Worm (Caenorhabditis elegans) whole organism, early embryonic: ENCODE data around the gene tag-131.

Source experiments
- B0310.2 ChIP-seq: sonication (generic microtip); optimal IDR thresholded peaks from 2 replicates; lab custom pipeline; 2016; ENCODE audit warnings: mild to moderate bottlenecking, missing genetic modification characterization, missing compliant biosample characterization
- F13C5.2 ChIP-seq: sonication (generic microtip); optimal IDR thresholded peaks from 2 replicates; lab custom pipeline; 2017; ENCODE audit warnings: mild to moderate bottlenecking, missing genetic modification characterization, inconsistent platforms, missing compliant biosample characterization
- aly-1 ChIP-seq: sonication (generic microtip); optimal IDR thresholded peaks from 2 replicates; lab custom pipeline; 2016; ENCODE audit warnings: missing genetic modification characterization, missing compliant biosample characterization
- ama-1 ChIP-seq: fragments of 150-350 bp; optimal IDR thresholded peaks from 2 replicates; lab custom pipeline; 2014
- ceh-13 ChIP-seq: fragments of 200-800 bp; sonication (Bioruptor generic); optimal IDR thresholded peaks from 2 replicates; lab custom pipeline; 2018; ENCODE audit warnings: mild to moderate bottlenecking, missing genetic modification characterization, missing compliant biosample characterization
- ceh-36 ChIP-seq: sonication (generic microtip); optimal IDR thresholded peaks from 2 replicates; lab custom pipeline; 2016; ENCODE audit warnings: missing genetic modification characterization, inconsistent platforms, missing compliant biosample characterization
- ets-7 ChIP-seq: sonication (generic microtip); optimal IDR thresholded peaks from 2 replicates; lab custom pipeline; 2016; ENCODE audit warnings: missing genotype, missing genetic modification characterization, missing compliant biosample characterization
- flt-1 ChIP-seq: fragments of 200-800 bp; sonication (Bioruptor generic); IDR thresholded peaks from 2 replicates; pipeline ENCODE4 v1.3.6; 2022; ENCODE audit warnings: missing genetic modification characterization, missing compliant biosample characterization
- hmbx-1 ChIP-seq: sonication (generic microtip); optimal IDR thresholded peaks from 2 replicates; lab custom pipeline; 2016; ENCODE audit warnings: mild to moderate bottlenecking, missing genetic modification characterization, missing compliant biosample characterization
- hmg-4 ChIP-seq: fragments of 200-800 bp; sonication (Bioruptor generic); optimal IDR thresholded peaks from 2 replicates; lab custom pipeline; 2018; ENCODE audit warnings: mild to moderate bottlenecking, missing genetic modification characterization, missing compliant biosample characterization
- hnd-1 ChIP-seq: sonication (generic microtip); optimal IDR thresholded peaks from 2 replicates; lab custom pipeline; 2016; ENCODE audit warnings: missing genetic modification characterization, missing compliant biosample characterization
- pes-1 ChIP-seq: fragments of 200-800 bp; sonication (Bioruptor generic); IDR thresholded peaks from 2 replicates; pipeline ENCODE4 v1.3.6; 2022; ENCODE audit warnings: missing genetic modification reagents, missing genetic modification characterization, missing compliant biosample characterization
- scrt-1 ChIP-seq: fragments of 200-800 bp; sonication (Bioruptor generic); IDR thresholded peaks from 2 replicates; pipeline ENCODE4 v1.3.6; 2022; ENCODE audit warnings: missing genetic modification characterization, missing compliant biosample characterization
- sea-1 ChIP-seq: fragments of 200-800 bp; sonication (Bioruptor generic); conservative IDR thresholded peaks from 2 replicates; pipeline ENCODE4 v1.3.6; 2022; ENCODE audit warnings: missing genetic modification characterization, missing compliant biosample characterization
- tbx-11 ChIP-seq: fragments of 200-800 bp; sonication (Bioruptor generic); IDR thresholded peaks from 2 replicates; pipeline ENCODE4 v1.3.6; 2022; ENCODE audit warnings: missing genetic modification characterization, missing compliant biosample characterization
- tbx-37 ChIP-seq: fragments of 200-800 bp; sonication (Bioruptor generic); conservative IDR thresholded peaks from 2 replicates; pipeline ENCODE4 v1.3.6; 2022; ENCODE audit warnings: missing genetic modification reagents, missing genetic modification characterization, missing compliant biosample characterization
- tra-4 ChIP-seq: sonication (generic microtip); optimal IDR thresholded peaks from 2 replicates; lab custom pipeline; 2017; ENCODE audit warnings: missing genetic modification characterization, missing compliant biosample characterization

Gene tag-131

DNA sequence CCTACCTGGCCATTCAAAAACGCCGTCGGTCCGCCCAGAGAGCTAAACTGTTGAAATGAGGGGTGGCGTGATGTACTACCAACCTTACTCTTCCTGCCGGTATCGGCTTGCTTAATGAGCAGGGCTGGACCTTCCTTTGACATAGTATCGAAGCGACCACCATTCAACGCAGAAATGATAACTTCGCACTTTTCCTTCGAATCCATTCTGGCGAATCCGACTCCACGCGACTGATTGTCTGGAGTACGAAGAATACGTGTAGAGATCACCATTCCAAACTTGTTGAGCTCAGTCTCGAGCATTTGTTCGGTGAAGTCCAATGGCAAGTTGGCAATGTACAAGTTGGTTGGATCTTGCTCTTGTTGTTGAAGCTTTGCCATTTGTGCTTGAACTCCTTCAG, 39.3 kb upstream of the tag-131 start:
- TF ChIP-seq ceh-13 (GFP tag; lab: Kevin White, UChicago): no peak
- no peak for TF ChIP-seq hmg-4 (GFP tag; lab: Kevin White, UChicago)
- no peak for TF ChIP-seq hnd-1
- TF ChIP-seq aly-1 (tag; lab: Kevin White, UChicago): no peak
- no peak for TF ChIP-seq hmbx-1 (tag; lab: Kevin White, UChicago)
- no peak for TF ChIP-seq sea-1 (GFP tag; lab: Robert Waterston, UW)
- TF ChIP-seq tbx-37 (GFP tag; lab: Robert Waterston, UW): no peak
- no peak for TF ChIP-seq ets-7
- TF ChIP-seq tbx-11 (GFP tag; lab: Robert Waterston, UW): no peak
- no peak for TF ChIP-seq flt-1 (GFP tag; lab: Robert Waterston, UW)
- TF ChIP-seq scrt-1 (GFP tag; lab: Robert Waterston, UW): no peak
- TF ChIP-seq pes-1: no peak

DNA sequence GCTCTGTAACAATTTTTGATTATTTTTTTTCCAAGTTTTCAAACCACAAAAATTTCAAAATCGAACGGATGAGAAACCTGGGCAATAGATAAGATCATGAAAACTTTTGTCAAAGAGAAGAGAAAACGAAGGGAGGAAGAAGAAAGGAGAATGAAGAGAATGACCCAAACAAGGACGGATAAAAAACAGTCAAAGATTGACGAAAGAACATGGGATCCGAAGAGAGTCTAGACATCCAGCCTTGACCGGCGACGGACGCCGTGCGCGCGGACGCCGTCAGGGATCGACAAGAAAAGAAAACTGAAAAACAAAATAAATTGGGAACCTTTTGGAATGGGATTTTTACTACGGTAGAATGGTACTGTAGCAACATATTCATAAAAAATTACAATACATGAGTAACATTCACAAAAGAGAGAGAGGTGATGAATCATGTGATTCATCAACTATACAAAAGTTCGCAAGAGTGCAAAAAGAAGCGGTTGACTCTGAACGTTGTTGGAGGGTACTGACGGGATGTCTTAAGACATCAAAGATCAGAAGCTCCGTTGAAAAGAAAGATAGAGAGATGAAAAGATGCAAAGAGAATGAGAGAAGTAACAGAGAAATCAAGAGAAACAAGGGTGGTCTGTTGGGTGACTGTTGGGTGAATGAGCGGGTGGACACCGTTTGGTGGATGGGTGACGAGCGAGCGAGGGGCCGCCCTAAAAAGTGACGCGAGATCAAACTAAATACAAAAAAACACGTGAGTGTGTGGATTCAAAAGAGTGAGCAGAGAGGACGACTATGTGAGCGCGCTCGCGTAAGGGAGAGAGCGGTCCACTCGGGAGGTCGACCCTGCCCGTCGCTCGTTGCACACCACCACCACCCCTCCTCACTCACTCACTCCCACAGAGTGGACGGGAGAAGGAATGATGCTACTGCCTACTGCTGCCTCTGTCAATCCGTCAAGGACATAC, 37.0 kb upstream of the tag-131 start, which contains the start of gene sup-26:
Gene sup-26 (minus strand): TSS at position 10 of the 959 bp plus-strand sequence.
- TF ChIP-seq flt-1 (GFP tag; lab: Robert Waterston, UW): no peak; the same call in 1 of the 2 replicates
- peak; percentile 78 for TF ChIP-seq aly-1 (tag; lab: Kevin White, UChicago)
- peak; percentile 49; the same call in 1 of the 2 replicates for TF ChIP-seq pes-1
- TF ChIP-seq tbx-37 (GFP tag; lab: Robert Waterston, UW): no peak
- no peak for TF ChIP-seq hnd-1
- peak; percentile 41 for TF ChIP-seq B0310.2
- TF ChIP-seq ets-7: peak; percentile 31
- TF ChIP-seq ceh-36 (tag; lab: Kevin White, UChicago): no peak
- TF ChIP-seq hmg-4 (GFP tag; lab: Kevin White, UChicago): peak; percentile 80
- TF ChIP-seq hmbx-1 (tag; lab: Kevin White, UChicago): no peak
- TF ChIP-seq sea-1 (GFP tag; lab: Robert Waterston, UW): peak; percentile 83; the same call in 1 of the 2 replicates
- TF ChIP-seq tra-4: peak; percentile 13
- peak; percentile 51; the same call in 1 of the 2 replicates for TF ChIP-seq scrt-1 (GFP tag; lab: Robert Waterston, UW)
- TF ChIP-seq tbx-11 (GFP tag; lab: Robert Waterston, UW): no peak
- no peak for TF ChIP-seq ama-1
- peak; percentile 60 for TF ChIP-seq F13C5.2 (tag; lab: Kevin White, UChicago)
- TF ChIP-seq ceh-13 (GFP tag; lab: Kevin White, UChicago): no peak

DNA sequence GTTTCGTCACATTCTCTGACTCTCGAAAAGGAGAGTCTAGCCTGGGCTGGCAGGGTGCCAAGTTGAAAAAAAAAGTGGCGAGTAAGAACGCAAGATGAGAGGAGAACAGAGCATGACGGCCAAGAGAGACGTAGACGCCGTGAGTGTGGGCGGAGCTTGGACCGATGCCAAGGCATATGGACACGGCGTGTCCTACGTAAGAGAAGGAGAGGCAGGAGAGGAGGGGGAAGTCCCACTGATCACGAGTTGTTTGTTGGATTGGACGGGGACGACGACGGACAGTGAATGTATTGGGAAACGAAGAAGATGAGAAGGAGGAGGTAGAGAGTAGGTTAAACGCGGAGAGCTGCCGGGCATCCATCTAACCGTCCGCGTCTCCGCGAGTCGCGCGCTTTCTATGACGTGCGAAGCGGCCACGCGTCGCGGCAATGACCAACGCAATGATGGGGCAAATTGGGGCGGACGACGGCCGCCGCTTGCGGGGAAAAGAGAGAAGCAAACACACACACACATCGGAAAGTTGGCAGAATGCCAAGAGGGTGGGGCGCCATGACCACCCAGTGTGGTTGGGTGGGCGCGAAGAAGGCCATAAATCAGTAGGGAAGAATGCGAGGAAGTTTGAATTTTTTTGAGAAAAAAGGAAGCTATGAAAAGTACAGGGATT, 35.4 kb upstream of the tag-131 start:
- no peak; the same call in 1 of the 2 replicates for TF ChIP-seq pes-1
- peak; percentile 89 for TF ChIP-seq hmg-4 (GFP tag; lab: Kevin White, UChicago)
- TF ChIP-seq scrt-1 (GFP tag; lab: Robert Waterston, UW): no peak
- TF ChIP-seq flt-1 (GFP tag; lab: Robert Waterston, UW): 0 out of 2 replicates have a peak, but pooled peaks have one; percentile 27
- TF ChIP-seq sea-1 (GFP tag; lab: Robert Waterston, UW): peak; percentile 32; the same call in 1 of the 2 replicates
- TF ChIP-seq aly-1 (tag; lab: Kevin White, UChicago): peak; percentile 59
- TF ChIP-seq F13C5.2 (tag; lab: Kevin White, UChicago): peak; percentile 80
- TF ChIP-seq ets-7: peak; percentile 47
- peak; percentile 18 for TF ChIP-seq ceh-13 (GFP tag; lab: Kevin White, UChicago)

- TF ChIP-seq F13C5.2 (tag; lab: Kevin White, UChicago): no peak
- TF ChIP-seq aly-1 (tag; lab: Kevin White, UChicago): no peak
- no peak for TF ChIP-seq ama-1
- TF ChIP-seq flt-1 (GFP tag; lab: Robert Waterston, UW): no peak
- TF ChIP-seq ets-7: no peak
- no peak for TF ChIP-seq hnd-1
- TF ChIP-seq ceh-13 (GFP tag; lab: Kevin White, UChicago): no peak
- TF ChIP-seq sea-1 (GFP tag; lab: Robert Waterston, UW): no peak
- TF ChIP-seq hmg-4 (GFP tag; lab: Kevin White, UChicago): no peak
- no peak for TF ChIP-seq hmbx-1 (tag; lab: Kevin White, UChicago)
- TF ChIP-seq ceh-36 (tag; lab: Kevin White, UChicago): no peak
- TF ChIP-seq tra-4: no peak
- TF ChIP-seq B0310.2: no peak
- TF ChIP-seq tbx-37 (GFP tag; lab: Robert Waterston, UW): no peak
- TF ChIP-seq pes-1: no peak
- TF ChIP-seq tbx-11 (GFP tag; lab: Robert Waterston, UW): no peak
- no peak for TF ChIP-seq scrt-1 (GFP tag; lab: Robert Waterston, UW)
Observed at ce11 chrIII:4283175-4283574, 34.3 kb upstream of the tag-131 start.

ce11 chrIII:4284732-4285165, 32.8 kb upstream of the tag-131 start:
- TF ChIP-seq tra-4: no peak
- TF ChIP-seq scrt-1 (GFP tag; lab: Robert Waterston, UW): no peak
- TF ChIP-seq flt-1 (GFP tag; lab: Robert Waterston, UW): no peak
- no peak for TF ChIP-seq aly-1 (tag; lab: Kevin White, UChicago)
- no peak for TF ChIP-seq hnd-1
- TF ChIP-seq F13C5.2 (tag; lab: Kevin White, UChicago): no peak
- TF ChIP-seq ama-1: no peak
- TF ChIP-seq hmg-4 (GFP tag; lab: Kevin White, UChicago): no peak
- TF ChIP-seq ets-7: no peak

ce11 chrIII:4287379-4287778, 30.1 kb upstream of the tag-131 start, which contains the start of gene R10E4.3:
Gene R10E4.3, minus strand, starts transcription at chrIII:4287479.
- TF ChIP-seq hnd-1 (no peak), hmbx-1 (tag; lab: Kevin White, UChicago) (no peak), aly-1 (tag; lab: Kevin White, UChicago) (no peak), scrt-1 (GFP tag; lab: Robert Waterston, UW) (no peak), tra-4 (no peak), ets-7 (no peak), tbx-11 (GFP tag; lab: Robert Waterston, UW) (no peak), pes-1 (no peak), B0310.2 (no peak)
